Fruit fly (Drosophila melanogaster): ENCODE measurements around the gene CG33985.

DNA sequence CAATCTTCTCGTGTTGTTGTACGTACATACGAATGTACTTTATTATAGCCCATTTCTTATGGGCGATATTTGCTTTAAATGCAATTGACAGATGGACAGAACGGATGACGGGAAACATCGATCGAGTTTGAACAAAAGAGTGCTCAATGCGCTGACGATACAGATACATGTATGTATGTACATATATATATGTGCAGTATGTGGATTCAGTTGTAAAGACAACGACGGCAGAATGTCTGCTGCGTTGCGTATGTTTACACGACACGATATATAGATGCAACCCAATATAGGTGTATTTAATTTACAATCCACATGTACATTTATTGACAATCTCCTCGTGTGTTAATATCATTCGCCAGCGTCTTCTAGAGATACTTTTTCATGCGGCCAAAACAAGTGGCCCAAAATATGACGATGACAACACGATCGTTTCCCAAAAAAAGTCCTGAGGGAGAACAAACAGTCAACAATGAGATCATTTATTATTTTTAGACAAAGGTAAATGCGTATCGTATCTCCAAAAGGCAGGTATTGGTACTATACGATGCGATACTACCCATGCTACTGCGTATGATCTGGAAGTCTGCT, 4.1 kb upstream of the CG33985 start:
- TF ChIP-seq psq (optimal IDR thresholded peaks at IDR 0.05) (no peak), insv (optimal IDR thresholded peaks at IDR 0.05) (no peak), Myc (optimal IDR thresholded peaks at IDR 0.05) (no peak), h (optimal IDR thresholded peaks at IDR 0.05) (no peak), ttk (optimal IDR thresholded peaks at IDR 0.05) (no peak)
